Fruit fly (Drosophila melanogaster) whole organism, wandering third instar larva: ENCODE measurements around the gene Gr93c.

Experiments used
- Abd-B ChIP-seq: fragments of >200 bp; optimal IDR thresholded peaks from 2 replicates; lab custom pipeline; 2017; ENCODE audit warnings: missing biosample characterization, missing genetic modification characterization
- CG32264 ChIP-seq: fragments of 200-800 bp; sonication (Bioruptor generic); optimal IDR thresholded peaks from 2 replicates; lab custom pipeline; 2016; ENCODE audit warnings: missing biosample characterization, missing genetic modification characterization
- CG9705 ChIP-seq: fragments of 200-800 bp; sonication (Bioruptor generic); optimal IDR thresholded peaks from 2 replicates; lab custom pipeline; 2018; ENCODE audit warnings: missing biosample characterization, mild to moderate bottlenecking, missing genetic modification characterization
- CrebA ChIP-seq: fragments of 200-800 bp; sonication (Bioruptor generic); optimal IDR thresholded peaks from 2 replicates; lab custom pipeline; 2016; ENCODE audit warnings: missing biosample characterization, mild to moderate bottlenecking, missing genetic modification characterization, borderline replicate concordance
- Dfd ChIP-seq: fragments of >200 bp; optimal IDR thresholded peaks from 2 replicates; lab custom pipeline; 2017; ENCODE audit warnings: missing biosample characterization, missing genetic modification characterization
- Dif ChIP-seq: fragments of 200-275, 200-300 bp; sonication (Bioruptor generic); optimal IDR thresholded peaks from 2 replicates; lab custom pipeline; 2018; ENCODE audit warnings: missing biosample characterization, missing genetic modification characterization; ENCODE audit not compliant: partially characterized antibody
- GATAd ChIP-seq: sonication (Bioruptor generic); optimal IDR thresholded peaks from 2 replicates; lab custom pipeline; 2016; ENCODE audit warnings: missing biosample characterization, missing genetic modification characterization
- HLH106 ChIP-seq: fragments of 200-800 bp; optimal IDR thresholded peaks from 3 replicates; lab custom pipeline; 2019; ENCODE audit warnings: missing biosample characterization, mild to moderate bottlenecking, missing genetic modification characterization, moderate library complexity
- Hnf4 ChIP-seq: fragments of 200-800 bp; sonication (Bioruptor generic); optimal IDR thresholded peaks from 2 replicates; lab custom pipeline; 2016; ENCODE audit warnings: missing biosample characterization, mild to moderate bottlenecking, missing genetic modification characterization
- Hr78 ChIP-seq: fragments of >200 bp; optimal IDR thresholded peaks from 2 replicates; lab custom pipeline; 2017; ENCODE audit warnings: missing biosample characterization, missing genetic modification characterization
- Hr83 ChIP-seq: fragments of 200-300 bp; sonication (Bioruptor generic); optimal IDR thresholded peaks from 2 replicates; lab custom pipeline; 2016; ENCODE audit warnings: missing biosample characterization, mild to moderate bottlenecking, missing genetic modification characterization, moderate library complexity; ENCODE audit not compliant: poor library complexity, severe bottlenecking
- Jra ChIP-seq: sonication (Bioruptor generic); optimal IDR thresholded peaks from 2 replicates; lab custom pipeline; 2016; ENCODE audit warnings: missing biosample characterization, missing genetic modification characterization
- Mio ChIP-seq: sonication (Bioruptor generic); optimal IDR thresholded peaks from 2 replicates; lab custom pipeline; 2016; ENCODE audit warnings: missing biosample characterization, missing genetic modification characterization
- Myc ChIP-seq: fragments of >200 bp; optimal IDR thresholded peaks from 2 replicates; lab custom pipeline; 2017
- N ChIP-seq: fragments of >200 bp; optimal IDR thresholded peaks from 2 replicates; lab custom pipeline; 2018; ENCODE audit warnings: missing biosample characterization, missing external identifiers, missing genetic modification characterization
- OdsH ChIP-seq: fragments of 200-800 bp; sonication (Bioruptor generic); optimal IDR thresholded peaks from 2 replicates; lab custom pipeline; 2016; ENCODE audit warnings: missing biosample characterization, mild to moderate bottlenecking, missing genetic modification characterization
- Rel ChIP-seq, 2 experiments: fragments of 200-800 bp; sonication (Bioruptor generic) in 1 of 2; optimal IDR thresholded peaks; 2 replicates in 1 of 2; 3 replicates in 1 of 2; lab custom pipeline; 2016 to 2019; ENCODE audit warnings: mild to moderate bottlenecking in 2 of 2, missing biosample characterization in 2 of 2, missing genetic modification characterization in 2 of 2, moderate library complexity in 1 of 2
- Sp1 ChIP-seq: fragments of 200-800 bp; sonication (Bioruptor generic); optimal IDR thresholded peaks from 3 replicates; lab custom pipeline; 2019; ENCODE audit warnings: missing biosample characterization, mild to moderate bottlenecking, missing genetic modification characterization, moderate library complexity
- Vsx2 ChIP-seq: fragments of 200-300, 225-300 bp; sonication (Bioruptor generic); optimal IDR thresholded peaks from 2 replicates; lab custom pipeline; 2018; ENCODE audit warnings: missing biosample characterization, missing genetic modification characterization; ENCODE audit not compliant: partially characterized antibody
- br ChIP-seq: fragments of 200-800 bp; sonication (Bioruptor generic); optimal IDR thresholded peaks from 2 replicates; lab custom pipeline; 2016; ENCODE audit warnings: missing biosample characterization, missing genetic modification characterization
- brk ChIP-seq: fragments of 200-800 bp; sonication (Bioruptor generic); optimal IDR thresholded peaks from 2 replicates; lab custom pipeline; 2016; ENCODE audit warnings: missing biosample characterization, mild to moderate bottlenecking, missing genetic modification characterization
- dl ChIP-seq, 2 experiments: fragments of 175-275, 200-275 bp in 1 of 2; fragments of 200-275 bp in 1 of 2; sonication (Bioruptor generic); optimal IDR thresholded peaks; lab custom pipeline; 2018; ENCODE audit warnings: mild to moderate bottlenecking in 2 of 2, missing biosample characterization in 2 of 2, missing genetic modification characterization in 2 of 2, moderate library complexity in 2 of 2; ENCODE audit not compliant: partially characterized antibody in 2 of 2, insufficient read depth in 1 of 2
- dmrt93B ChIP-seq: fragments of 200-800 bp; sonication (Bioruptor generic); optimal IDR thresholded peaks from 2 replicates; lab custom pipeline; 2018; ENCODE audit warnings: missing biosample characterization, mild to moderate bottlenecking, missing genetic modification characterization
- dsf ChIP-seq: sonication (Bioruptor generic); optimal IDR thresholded peaks from 2 replicates; lab custom pipeline; 2016; ENCODE audit warnings: missing biosample characterization, missing genetic modification characterization, borderline replicate concordance
- ey ChIP-seq: fragments of 200-800 bp; sonication (Bioruptor generic); optimal IDR thresholded peaks from 2 replicates; lab custom pipeline; 2016; ENCODE audit warnings: missing biosample characterization, missing genetic modification characterization
- foxo ChIP-seq, 2 experiments: fragments of 200-800 bp; sonication (Bioruptor generic); optimal IDR thresholded peaks; 2 replicates in 1 of 2; 3 replicates in 1 of 2; lab custom pipeline; 2016 to 2017; ENCODE audit warnings: missing biosample characterization in 2 of 2, missing genetic modification characterization in 2 of 2
- fru ChIP-seq: fragments of 200-800 bp; sonication (Bioruptor generic); optimal IDR thresholded peaks from 3 replicates; lab custom pipeline; 2016; ENCODE audit warnings: missing biosample characterization, mild to moderate bottlenecking, missing genetic modification characterization
- h ChIP-seq: fragments of 200-800 bp; sonication (Bioruptor generic); optimal IDR thresholded peaks from 3 replicates; lab custom pipeline; 2016; ENCODE audit warnings: missing biosample characterization, mild to moderate bottlenecking, missing genetic modification characterization
- jim ChIP-seq: fragments of 175-275, 200-325 bp; sonication (Bioruptor generic); optimal IDR thresholded peaks from 2 replicates; lab custom pipeline; 2016; ENCODE audit warnings: missing biosample characterization, mild to moderate bottlenecking, missing genetic modification characterization
- lola ChIP-seq: fragments of >200 bp; optimal IDR thresholded peaks from 2 replicates; lab custom pipeline; 2017; ENCODE audit warnings: missing biosample characterization, missing genetic modification characterization
- pan ChIP-seq: fragments of >200 bp; optimal IDR thresholded peaks from 2 replicates; lab custom pipeline; 2017
- psq ChIP-seq: fragments of 200-800 bp; sonication (Bioruptor generic); optimal IDR thresholded peaks from 3 replicates; lab custom pipeline; 2017; ENCODE audit warnings: missing biosample characterization, mild to moderate bottlenecking, missing genetic modification characterization, moderate library complexity
- rgr ChIP-seq: fragments of 200-800 bp; sonication (Bioruptor generic); optimal IDR thresholded peaks from 3 replicates; lab custom pipeline; 2016; ENCODE audit warnings: missing biosample characterization, mild to moderate bottlenecking, missing genetic modification characterization
- sage ChIP-seq: fragments of 200-800 bp; sonication (Bioruptor generic); optimal IDR thresholded peaks from 2 replicates; lab custom pipeline; 2016; ENCODE audit warnings: missing biosample characterization, mild to moderate bottlenecking, missing genetic modification characterization
- sv ChIP-seq: fragments of 200-800 bp; sonication (Bioruptor generic); optimal IDR thresholded peaks from 3 replicates; lab custom pipeline; 2016; ENCODE audit warnings: missing biosample characterization, missing genetic modification characterization
- tai ChIP-seq: sonication (Bioruptor generic); optimal IDR thresholded peaks from 2 replicates; lab custom pipeline; 2016; ENCODE audit warnings: missing biosample characterization, missing genetic modification characterization
- usp ChIP-seq: fragments of >200 bp; optimal IDR thresholded peaks from 2 replicates; lab custom pipeline; 2017; ENCODE audit warnings: missing biosample characterization, missing genetic modification characterization
- woc ChIP-seq: sonication (Bioruptor generic); optimal IDR thresholded peaks from 2 replicates; lab custom pipeline; 2016; ENCODE audit warnings: missing biosample characterization, mild to moderate bottlenecking, missing genetic modification characterization

Gr93c gene

dm6 chr3R:21828040-21828526 lies 17.0 kb downstream of the Gr93c start:
- TF ChIP-seq pan (lab: Kevin White, UChicago) (no peak), rgr (GFP tag; lab: Kevin White, UChicago) (peak; percentile 24), OdsH (GFP tag; lab: Kevin White, UChicago) (peak; percentile 16), woc (GFP tag; lab: Kevin White, UChicago) (no peak), N (GFP tag; lab: Kevin White, UChicago) (no peak), Hr83 (GFP tag; lab: Kevin White, UChicago) (no peak), foxo (GFP tag; optimal IDR thresholded peaks at IDR 0.05; lab: Kevin White, UChicago) (peak in 1 of 2 experiments; percentile 11), Jra (GFP tag; lab: Kevin White, UChicago) (no peak), dl (GFP tag; optimal IDR thresholded peaks at IDR 0.05; lab: Kevin White, UChicago; ENCODE audit: insufficient read depth in 1 of 2, partially characterized antibody in 2 of 2) (no peak), Abd-B (GFP tag; lab: Kevin White, UChicago) (no peak), HLH106 (no peak), dmrt93B (GFP tag; lab: Kevin White, UChicago) (no peak), br (peak; percentile 20), sv (GFP tag; lab: Kevin White, UChicago) (peak; percentile 10), Hr78 (no peak), sage (GFP tag; lab: Kevin White, UChicago) (no peak), fru (peak; percentile 47), GATAd (no peak), lola (GFP tag; lab: Kevin White, UChicago) (no peak), Dfd (GFP tag; lab: Kevin White, UChicago) (no peak), Sp1 (no peak), Mio (GFP tag; lab: Kevin White, UChicago) (no peak), Myc (lab: Kevin White, UChicago) (no peak), h (peak; percentile 44), ey (GFP tag; lab: Kevin White, UChicago) (peak; percentile 51), psq (GFP tag; lab: Kevin White, UChicago) (no peak), brk (no peak), jim (GFP tag; lab: Kevin White, UChicago) (no peak), Hnf4 (GFP tag; lab: Kevin White, UChicago) (no peak)

dm6 chr3R:21827453-21828039 lies 17.5 kb downstream of the Gr93c start:
- TF ChIP-seq Hr78 (no peak), sage (GFP tag; lab: Kevin White, UChicago) (no peak), Hr83 (GFP tag; lab: Kevin White, UChicago) (no peak), Abd-B (GFP tag; lab: Kevin White, UChicago) (no peak), usp (GFP tag; lab: Kevin White, UChicago) (no peak), Sp1 (peak; percentile 23), OdsH (GFP tag; lab: Kevin White, UChicago) (peak; percentile 58), rgr (GFP tag; lab: Kevin White, UChicago) (peak; percentile 54), Hnf4 (GFP tag; lab: Kevin White, UChicago) (peak; percentile 1), Rel (GFP tag; optimal IDR thresholded peaks at IDR 0.05; lab: Kevin White, UChicago) (no peak), Rel (tag; optimal IDR thresholded peaks at IDR 0.05; lab: Kevin White, UChicago) (peak; percentile 37), Mio (GFP tag; lab: Kevin White, UChicago) (no peak), foxo (GFP tag; optimal IDR thresholded peaks at IDR 0.05; lab: Kevin White, UChicago) (peak in 1 of 2 experiments; percentile 51), h (peak; percentile 71), lola (GFP tag; lab: Kevin White, UChicago) (no peak), jim (GFP tag; lab: Kevin White, UChicago) (no peak), dmrt93B (GFP tag; lab: Kevin White, UChicago) (peak; percentile 15), br (peak; percentile 24), CrebA (GFP tag; lab: Kevin White, UChicago) (no peak), sv (GFP tag; lab: Kevin White, UChicago) (no peak), ey (GFP tag; lab: Kevin White, UChicago) (peak; percentile 49), CG9705 (GFP tag; lab: Kevin White, UChicago) (no peak), Dif (no peak), tai (GFP tag; lab: Kevin White, UChicago) (no peak), dl (GFP tag; optimal IDR thresholded peaks at IDR 0.05; lab: Kevin White, UChicago; ENCODE audit: insufficient read depth in 1 of 2, partially characterized antibody in 2 of 2) (no peak), Jra (GFP tag; lab: Kevin White, UChicago) (no peak), Vsx2 (GFP tag; lab: Kevin White, UChicago) (no peak), brk (no peak), GATAd (no peak), CG32264 (GFP tag; lab: Kevin White, UChicago) (no peak), psq (GFP tag; lab: Kevin White, UChicago) (peak; percentile 56), HLH106 (peak; percentile 48), Dfd (GFP tag; lab: Kevin White, UChicago) (no peak), woc (GFP tag; lab: Kevin White, UChicago) (peak; percentile 57), dsf (GFP tag; lab: Kevin White, UChicago) (no peak), pan (lab: Kevin White, UChicago) (peak; percentile 50), N (GFP tag; lab: Kevin White, UChicago) (no peak), fru (peak; percentile 41), Myc (lab: Kevin White, UChicago) (no peak)
